Fruit fly (Drosophila melanogaster): Measurements from ENCODE around the gene CG42268.

dm6 chr3L:9765710-9766005, 5.5 kb upstream of the CG42268 start:
- no peak for TF ChIP-seq Hr4 (GFP tag; optimal IDR thresholded peaks at IDR 0.05)
- no peak for TF ChIP-seq ss (GFP tag; optimal IDR thresholded peaks at IDR 0.05)
- TF ChIP-seq CG10669 (GFP tag; optimal IDR thresholded peaks at IDR 0.05) = no peak
- no peak for TF ChIP-seq CG6792 (GFP tag; optimal IDR thresholded peaks at IDR 0.05)
- TF ChIP-seq CG1621 (tag; optimal IDR thresholded peaks at IDR 0.05) = no peak
- no peak for TF ChIP-seq OdsH (GFP tag; optimal IDR thresholded peaks at IDR 0.05)
- TF ChIP-seq salr (GFP tag; optimal IDR thresholded peaks at IDR 0.05) = no peak
